Fruit fly (Drosophila melanogaster) whole organism: Measurements from ENCODE around the gene Cyp6v1.

Experiments
- CG8478 ChIP-seq: fragments of >200 bp; optimal IDR thresholded peaks from 2 replicates; lab custom pipeline; 2018; ENCODE audit warnings: inconsistent platforms
- Dll ChIP-seq: fragments of >200 bp; optimal IDR thresholded peaks from 2 replicates; lab custom pipeline; 2017
- EcR ChIP-seq, 2 experiments: fragments of >200 bp; optimal IDR thresholded peaks; 2 replicates each; lab custom pipeline; 2017; ENCODE audit warnings: missing biosample characterization in 2 of 2, missing genetic modification characterization in 2 of 2, missing genetic modification reagents in 2 of 2
- pan ChIP-seq: fragments of >200 bp; optimal IDR thresholded peaks from 2 replicates; lab custom pipeline; 2017
- psq ChIP-seq: fragments of >200 bp; optimal IDR thresholded peaks from 2 replicates; lab custom pipeline; 2017
- usp ChIP-seq: fragments of >200 bp; optimal IDR thresholded peaks from 2 replicates; lab custom pipeline; 2017; ENCODE audit warnings: missing biosample characterization, missing genetic modification characterization, mixed read lengths

Cyp6v1 gene

DNA sequence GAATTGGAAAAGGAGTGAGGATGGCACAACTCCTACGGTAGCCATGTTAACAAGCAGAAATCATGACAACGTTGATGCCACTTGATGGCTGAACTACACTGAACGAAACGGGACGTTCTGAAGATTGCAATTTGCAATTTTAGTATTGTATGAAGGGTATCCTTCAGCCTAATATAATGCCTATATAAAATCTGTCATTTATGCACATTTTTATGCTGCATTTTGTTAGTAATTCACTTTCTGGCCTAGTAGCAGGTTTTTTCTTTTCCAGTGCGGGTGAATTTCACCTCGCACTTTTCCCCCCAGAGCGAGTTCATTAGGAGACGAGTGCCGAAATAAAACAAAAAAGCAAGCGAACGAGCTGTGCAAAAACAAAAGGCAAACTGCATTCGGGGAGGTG, 46.0 kb downstream of the Cyp6v1 start:
- TF ChIP-seq pan (lab: Kevin White, UChicago): no peak
- no peak for TF ChIP-seq Dll (lab: Kevin White, UChicago)
- TF ChIP-seq psq (lab: Kevin White, UChicago): no peak
- no peak for TF ChIP-seq usp (GFP tag; lab: Kevin White, UChicago)
- no peak for TF ChIP-seq CG8478 (lab: Kevin White, UChicago)
- no peak for TF ChIP-seq EcR (GFP tag; optimal IDR thresholded peaks at IDR 0.05; lab: Kevin White, UChicago)

DNA sequence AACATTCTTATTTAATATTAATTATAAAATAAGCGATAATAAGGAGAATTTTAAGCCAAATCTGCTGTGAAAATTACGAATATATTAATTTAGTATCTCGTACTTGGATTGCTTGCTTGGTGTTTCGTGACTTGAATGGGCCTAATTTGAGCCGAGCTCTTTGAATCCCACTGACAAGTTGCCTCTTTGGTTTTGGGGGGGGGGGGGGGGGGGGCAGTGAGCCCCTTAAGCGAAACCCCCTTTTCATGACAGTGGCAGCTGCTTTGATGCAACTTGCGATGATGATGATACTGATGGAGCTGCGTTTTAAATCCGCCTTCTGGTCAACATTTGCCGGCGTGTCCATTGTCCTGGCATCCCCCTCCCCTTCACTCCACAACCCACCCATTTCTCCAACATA, 47.4 kb downstream of the Cyp6v1 start:
- TF ChIP-seq Dll (lab: Kevin White, UChicago) (no peak), EcR (GFP tag; optimal IDR thresholded peaks at IDR 0.05; lab: Kevin White, UChicago) (no peak)

DNA sequence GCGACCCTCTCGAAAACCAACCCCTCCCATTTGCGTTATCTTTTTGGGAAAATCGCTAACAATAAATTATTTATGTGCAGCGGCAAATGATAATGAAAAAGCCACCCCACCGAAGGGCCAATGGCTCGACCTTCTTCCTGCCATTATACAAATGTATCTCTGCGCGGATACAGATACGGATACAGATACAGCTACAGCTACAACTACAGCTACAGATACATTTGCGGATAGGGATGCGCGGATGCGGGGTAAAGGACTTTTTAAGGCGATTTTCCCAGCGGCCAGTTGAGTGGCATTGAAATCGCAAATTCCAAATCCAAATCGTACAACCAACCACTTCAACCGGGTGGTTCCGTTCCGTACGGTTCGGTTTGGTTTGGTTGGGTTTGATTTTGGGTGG, 52.8 kb downstream of the Cyp6v1 start:
- TF ChIP-seq usp (GFP tag; lab: Kevin White, UChicago) (no peak), pan (lab: Kevin White, UChicago) (no peak), CG8478 (lab: Kevin White, UChicago) (no peak), EcR (GFP tag; optimal IDR thresholded peaks at IDR 0.05; lab: Kevin White, UChicago) (no peak), psq (lab: Kevin White, UChicago) (no peak), Dll (lab: Kevin White, UChicago) (no peak)
